Worm (Caenorhabditis elegans) whole organism, L1 larva: ENCODE data around the gene cyk-7.

Experiments used
- Y116A8C.19 ChIP-seq: sonication (generic microtip); optimal IDR thresholded peaks from 2 replicates; lab custom pipeline; 2016; ENCODE audit warnings: missing compliant biosample characterization, missing genetic modification characterization, borderline replicate concordance
- alr-1 ChIP-seq: fragments of 200-800 bp; sonication (Bioruptor generic); optimal IDR thresholded peaks from 2 replicates; lab custom pipeline; 2018; ENCODE audit warnings: borderline replicate concordance, mild to moderate bottlenecking, missing genetic modification characterization, missing compliant biosample characterization
- blmp-1 ChIP-seq: fragments of 150-350 bp; optimal IDR thresholded peaks from 2 replicates; lab custom pipeline; 2014; ENCODE audit warnings: missing biosample characterization, missing genetic modification characterization
- efl-1 ChIP-seq, 4 experiments: fragments of 150-350 bp; optimal IDR thresholded peaks in 3 of 4; peaks in 1 of 4; 1 replicate in 1 of 4; 2 replicates in 3 of 4; lab custom pipeline; 2014; ENCODE audit warnings: missing biosample characterization in 2 of 4, missing genetic modification characterization in 2 of 4, missing genetic modification reagents in 2 of 4
- egl-27 ChIP-seq, 2 experiments: fragments of 150-350 bp in 1 of 2; sonication (generic microtip); optimal IDR thresholded peaks; 3 replicates each; lab custom pipeline; 2017 to 2018; ENCODE audit warnings: missing biosample characterization in 2 of 2, missing genetic modification characterization in 2 of 2, missing genetic modification reagents in 2 of 2
- elt-2 ChIP-seq: sonication (generic microtip); optimal IDR thresholded peaks from 2 replicates; lab custom pipeline; 2016; ENCODE audit warnings: missing genetic modification characterization, mild to moderate bottlenecking, inconsistent platforms, missing compliant biosample characterization, missing genetic modification reagents
- elt-3 ChIP-seq, 6 experiments: fragments of 150-350 bp in 1 of 6; sonication (generic microtip); optimal IDR thresholded peaks; 2 replicates each; lab custom pipeline; 2017 to 2018; ENCODE audit warnings: missing biosample characterization in 6 of 6, missing genetic modification characterization in 6 of 6, inconsistent platforms in 1 of 6
- ets-5 ChIP-seq: fragments of 200-800 bp; sonication (Bioruptor generic); IDR thresholded peaks from 2 replicates; pipeline ENCODE4 v1.3.6; 2022; ENCODE audit warnings: missing genetic modification characterization, missing compliant biosample characterization
- fos-1 ChIP-seq: fragments of 150-350 bp; optimal IDR thresholded peaks from 2 replicates; lab custom pipeline; 2014; ENCODE audit warnings: missing biosample characterization, missing genetic modification characterization
- grh-1 ChIP-seq: fragments of 200-800 bp; sonication (Bioruptor generic); IDR thresholded peaks from 2 replicates; pipeline ENCODE4 v1.3.6; 2022; ENCODE audit warnings: missing genetic modification reagents, missing genetic modification characterization, missing compliant biosample characterization
- hlh-4 ChIP-seq: sonication (generic microtip); optimal IDR thresholded peaks from 2 replicates; lab custom pipeline; 2016; ENCODE audit warnings: mild to moderate bottlenecking, missing genetic modification characterization, missing compliant biosample characterization
- hpl-2 ChIP-seq: fragments of 150-350 bp; optimal IDR thresholded peaks from 2 replicates; lab custom pipeline; 2014; ENCODE audit warnings: missing biosample characterization, missing genetic modification reagents, missing genetic modification characterization
- isw-1 ChIP-seq: fragments of 200-800 bp; sonication (Bioruptor generic); IDR thresholded peaks from 2 replicates; pipeline ENCODE4 v1.3.6; 2022; ENCODE audit warnings: missing genetic modification characterization, missing compliant biosample characterization
- jun-1 ChIP-seq: fragments of 150-350 bp; optimal IDR thresholded peaks from 2 replicates; lab custom pipeline; 2014; ENCODE audit warnings: missing biosample characterization, missing genetic modification reagents, missing genetic modification characterization
- lin-14 ChIP-seq: fragments of 200-800 bp; sonication (Bioruptor generic); optimal IDR thresholded peaks from 2 replicates; lab custom pipeline; 2018; ENCODE audit warnings: mild to moderate bottlenecking, missing genetic modification characterization, moderate library complexity, missing compliant biosample characterization
- lir-3 ChIP-seq: sonication (generic microtip); optimal IDR thresholded peaks from 2 replicates; lab custom pipeline; 2016; ENCODE audit warnings: mild to moderate bottlenecking, missing genetic modification characterization, moderate library complexity, missing compliant biosample characterization; ENCODE audit not compliant: poor library complexity
- lsy-2 ChIP-seq, 2 experiments: fragments of 150-350 bp; optimal IDR thresholded peaks; 2 replicates each; lab custom pipeline; 2014; ENCODE audit warnings: missing biosample characterization in 2 of 2, missing genetic modification characterization in 2 of 2
- mep-1 ChIP-seq: fragments of 150-350 bp; optimal IDR thresholded peaks from 2 replicates; lab custom pipeline; 2014; ENCODE audit warnings: missing biosample characterization, missing genetic modification characterization
- nhr-47 ChIP-seq: sonication (generic microtip); optimal IDR thresholded peaks from 2 replicates; lab custom pipeline; 2016; ENCODE audit warnings: mild to moderate bottlenecking, missing genetic modification characterization, moderate library complexity, missing compliant biosample characterization
- nhr-77 ChIP-seq: fragments of 150-350 bp; optimal IDR thresholded peaks from 2 replicates; lab custom pipeline; 2014; ENCODE audit warnings: missing biosample characterization, missing genetic modification characterization
- nhr-84 ChIP-seq: sonication (generic microtip); optimal IDR thresholded peaks from 2 replicates; lab custom pipeline; 2017; ENCODE audit warnings: missing biosample characterization, missing genetic modification characterization
- nhr-90 ChIP-seq: sonication (generic microtip); optimal IDR thresholded peaks from 2 replicates; lab custom pipeline; 2016; ENCODE audit warnings: mild to moderate bottlenecking, missing genetic modification characterization, missing compliant biosample characterization; ENCODE audit not compliant: poor library complexity
- sox-4 ChIP-seq: sonication (generic microtip); optimal IDR thresholded peaks from 2 replicates; lab custom pipeline; 2016; ENCODE audit warnings: missing genetic modification characterization, missing compliant biosample characterization
- sptf-1 ChIP-seq: fragments of 150-350 bp; optimal IDR thresholded peaks from 2 replicates; lab custom pipeline; 2014; ENCODE audit warnings: missing biosample characterization, missing genetic modification characterization
- sup-37 ChIP-seq: fragments of 200-800 bp; sonication (Bioruptor generic); optimal IDR thresholded peaks from 2 replicates; lab custom pipeline; 2018; ENCODE audit warnings: mild to moderate bottlenecking, missing genetic modification characterization, missing compliant biosample characterization
- vab-15 ChIP-seq: sonication (generic microtip); optimal IDR thresholded peaks from 2 replicates; lab custom pipeline; 2017; ENCODE audit warnings: missing genotype, mild to moderate bottlenecking, missing genetic modification characterization, missing compliant biosample characterization
- ztf-4 ChIP-seq: fragments of 150-350 bp; optimal IDR thresholded peaks from 2 replicates; lab custom pipeline; 2014; ENCODE audit warnings: missing biosample characterization, missing genetic modification characterization

cyk-7 gene

ce11 chrIII:7758562-7758961 lies 36.6 kb downstream of the cyk-7 start, which contains the start of gene pcp-1 (continued):
- no peak for TF ChIP-seq nhr-77
- TF ChIP-seq hlh-4 (tag; lab: Kevin White, UChicago), result no peak
- TF ChIP-seq isw-1 (GFP tag; lab: Robert Waterston, UW), result no peak
- no peak for TF ChIP-seq vab-15 (tag; lab: Kevin White, UChicago)
- no peak for TF ChIP-seq nhr-84 (tag; lab: Kevin White, UChicago)
- TF ChIP-seq grh-1 (GFP tag; lab: Robert Waterston, UW), result no peak
- TF ChIP-seq blmp-1 (tag; lab: Kevin White, UChicago), result no peak
- TF ChIP-seq lir-3 (tag; lab: Kevin White, UChicago), result no peak
- no peak for TF ChIP-seq sox-4 (tag; lab: Kevin White, UChicago)
- TF ChIP-seq lin-14 (GFP tag; lab: Kevin White, UChicago), result peak; percentile 42
- no peak for TF ChIP-seq egl-27 (tag; optimal IDR thresholded peaks at IDR 0.05; lab: Kevin White, UChicago)
- no peak for TF ChIP-seq elt-3 (tag; optimal IDR thresholded peaks at IDR 0.05; lab: Kevin White, UChicago)
- no peak for TF ChIP-seq mep-1 (tag; lab: Kevin White, UChicago)
- TF ChIP-seq elt-2, result peak; percentile 97
- TF ChIP-seq lsy-2 (tag; optimal IDR thresholded peaks at IDR 0.05; lab: Kevin White, UChicago), result no peak
- no peak for TF ChIP-seq Y116A8C.19 (tag; lab: Kevin White, UChicago)
- TF ChIP-seq, all 84 proteins: peak for 4

- TF ChIP-seq jun-1 (tag; lab: Kevin White, UChicago) (no peak), lsy-2 (tag; optimal IDR thresholded peaks at IDR 0.05; lab: Kevin White, UChicago) (no peak), blmp-1 (tag; lab: Kevin White, UChicago) (no peak), fos-1 (tag; lab: Kevin White, UChicago) (no peak), alr-1 (no peak), elt-2 (no peak), hpl-2 (no peak), mep-1 (tag; lab: Kevin White, UChicago) (no peak), sup-37 (no peak), nhr-90 (tag; lab: Kevin White, UChicago) (no peak), ets-5 (GFP tag; lab: Robert Waterston, UW) (no peak), sptf-1 (tag; lab: Kevin White, UChicago) (no peak), ztf-4 (tag; lab: Kevin White, UChicago) (no peak), nhr-47 (tag; lab: Kevin White, UChicago) (no peak), efl-1 (optimal IDR thresholded peaks at IDR 0.05; lab: Kevin White, UChicago) (no peak), efl-1 (GFP tag; optimal IDR thresholded peaks at IDR 0.05 in 1 of 2; lab: Kevin White, UChicago) (no peak), isw-1 (GFP tag; lab: Robert Waterston, UW) (no peak)
Observed at ce11 chrIII:7754348-7754747, 40.9 kb downstream of the cyk-7 start, which contains the start of gene cdh-3. cdh-3 (minus strand) TSS chrIII:7754448.
